Worm (Caenorhabditis elegans): ENCODE results near the gene acl-13.

Gene acl-13

ce11 chrIV:12416629-12417404 lies 6.5 kb downstream of the acl-13 start:
- TF ChIP-seq flt-1 (GFP tag; IDR thresholded peaks at IDR 0.05): peak; percentile 46; the same call in 1 of the 2 replicates
- TF ChIP-seq ama-1 (optimal IDR thresholded peaks at IDR 0.05): no peak
- peak; percentile 58; the same call in 1 of the 2 replicates for TF ChIP-seq pes-1 (GFP tag; IDR thresholded peaks at IDR 0.05)
- TF ChIP-seq tra-4 (tag; optimal IDR thresholded peaks at IDR 0.05): no peak
- no peak for TF ChIP-seq B0310.2 (tag; optimal IDR thresholded peaks at IDR 0.05)
- peak; percentile 31 for TF ChIP-seq hmg-4 (GFP tag; optimal IDR thresholded peaks at IDR 0.05)
- peak; percentile 60; the same call in 1 of the 2 replicates for TF ChIP-seq sea-1 (GFP tag; conservative IDR thresholded peaks at IDR 0.05)
- TF ChIP-seq ets-7 (tag; optimal IDR thresholded peaks at IDR 0.05): no peak
- TF ChIP-seq scrt-1 (GFP tag; IDR thresholded peaks at IDR 0.05): 0 out of 2 replicates have a peak, but pooled peaks have one; percentile 35
- peak; percentile 29 for TF ChIP-seq ceh-36 (tag; optimal IDR thresholded peaks at IDR 0.05)
- TF ChIP-seq tbx-11 (GFP tag; IDR thresholded peaks at IDR 0.05): 0 out of 2 replicates have a peak, but pooled peaks have one; percentile 45
- TF ChIP-seq aly-1 (tag; optimal IDR thresholded peaks at IDR 0.05): no peak
- no peak for TF ChIP-seq hnd-1 (tag; optimal IDR thresholded peaks at IDR 0.05)
- no peak for TF ChIP-seq ceh-13 (GFP tag; optimal IDR thresholded peaks at IDR 0.05)
- TF ChIP-seq tbx-37 (GFP tag; conservative IDR thresholded peaks at IDR 0.05): peak; percentile 57
- TF ChIP-seq hmbx-1 (tag; optimal IDR thresholded peaks at IDR 0.05): no peak
- TF ChIP-seq F13C5.2 (tag; optimal IDR thresholded peaks at IDR 0.05): no peak

ce11 chrIV:12417536-12418195 lies 7.4 kb downstream of the acl-13 start, which contains the start of gene F08G5.3:
F08G5.3 (minus strand) TSS chrIV:12417586.
- TF ChIP-seq tbx-37 (GFP tag; conservative IDR thresholded peaks at IDR 0.05) (0 out of 2 replicates have a peak, but pooled peaks have one; percentile 15), sea-1 (GFP tag; conservative IDR thresholded peaks at IDR 0.05) (0 out of 2 replicates have a peak, but pooled peaks have one; percentile 9), ets-7 (tag; optimal IDR thresholded peaks at IDR 0.05) (no peak), flt-1 (GFP tag; IDR thresholded peaks at IDR 0.05) (peak; percentile 43; the same call in 1 of the 2 replicates), scrt-1 (GFP tag; IDR thresholded peaks at IDR 0.05) (peak; percentile 57; the same call in 1 of the 2 replicates), pes-1 (GFP tag; IDR thresholded peaks at IDR 0.05) (peak; percentile 77), hmg-4 (GFP tag; optimal IDR thresholded peaks at IDR 0.05) (no peak), B0310.2 (tag; optimal IDR thresholded peaks at IDR 0.05) (no peak), ama-1 (optimal IDR thresholded peaks at IDR 0.05) (no peak), hnd-1 (tag; optimal IDR thresholded peaks at IDR 0.05) (no peak), F13C5.2 (tag; optimal IDR thresholded peaks at IDR 0.05) (peak; percentile 0)

- TF ChIP-seq ets-7 (tag; optimal IDR thresholded peaks at IDR 0.05) (no peak), aly-1 (tag; optimal IDR thresholded peaks at IDR 0.05) (no peak), scrt-1 (GFP tag; IDR thresholded peaks at IDR 0.05) (no peak), hnd-1 (tag; optimal IDR thresholded peaks at IDR 0.05) (no peak), tbx-37 (GFP tag; conservative IDR thresholded peaks at IDR 0.05) (no peak), ceh-36 (tag; optimal IDR thresholded peaks at IDR 0.05) (no peak), F13C5.2 (tag; optimal IDR thresholded peaks at IDR 0.05) (no peak), tbx-11 (GFP tag; IDR thresholded peaks at IDR 0.05) (no peak), ama-1 (optimal IDR thresholded peaks at IDR 0.05) (no peak), pes-1 (GFP tag; IDR thresholded peaks at IDR 0.05) (no peak), ceh-13 (GFP tag; optimal IDR thresholded peaks at IDR 0.05) (no peak), tra-4 (tag; optimal IDR thresholded peaks at IDR 0.05) (no peak), hmbx-1 (tag; optimal IDR thresholded peaks at IDR 0.05) (no peak), B0310.2 (tag; optimal IDR thresholded peaks at IDR 0.05) (no peak), hmg-4 (GFP tag; optimal IDR thresholded peaks at IDR 0.05) (no peak), flt-1 (GFP tag; IDR thresholded peaks at IDR 0.05) (no peak), sea-1 (GFP tag; conservative IDR thresholded peaks at IDR 0.05) (no peak)
Observed at ce11 chrIV:12419291-12419690, 9.0 kb downstream of the acl-13 start.

DNA sequence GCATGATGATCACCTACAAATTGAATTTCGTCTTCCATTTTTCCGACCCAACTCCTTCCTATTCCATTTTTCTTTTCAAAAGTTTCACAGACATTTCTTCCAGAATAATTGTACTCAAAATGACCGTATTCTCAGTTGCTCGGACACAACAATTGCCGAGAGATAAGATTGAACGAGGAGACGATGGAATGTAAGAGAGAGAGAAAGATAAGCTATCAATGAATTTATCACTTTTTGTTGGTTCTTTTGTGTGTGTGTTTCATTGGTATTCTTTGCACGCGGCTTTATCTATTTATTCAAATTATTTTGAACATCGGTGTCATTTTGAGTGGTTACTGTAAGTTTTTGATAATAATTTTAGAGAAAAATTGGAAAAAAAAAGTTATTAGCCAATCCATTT lies 10.2 kb downstream of the acl-13 start, which contains the start of gene ugt-65:
ugt-65 (plus strand) TSS at position 229 of the 400 bp plus-strand sequence.
- TF ChIP-seq scrt-1 (GFP tag; IDR thresholded peaks at IDR 0.05): no peak
- no peak for TF ChIP-seq ceh-13 (GFP tag; optimal IDR thresholded peaks at IDR 0.05)
- TF ChIP-seq F13C5.2 (tag; optimal IDR thresholded peaks at IDR 0.05): no peak
- TF ChIP-seq tbx-37 (GFP tag; conservative IDR thresholded peaks at IDR 0.05): no peak
- TF ChIP-seq hmg-4 (GFP tag; optimal IDR thresholded peaks at IDR 0.05): no peak
- TF ChIP-seq B0310.2 (tag; optimal IDR thresholded peaks at IDR 0.05): no peak
- TF ChIP-seq tra-4 (tag; optimal IDR thresholded peaks at IDR 0.05): no peak

DNA sequence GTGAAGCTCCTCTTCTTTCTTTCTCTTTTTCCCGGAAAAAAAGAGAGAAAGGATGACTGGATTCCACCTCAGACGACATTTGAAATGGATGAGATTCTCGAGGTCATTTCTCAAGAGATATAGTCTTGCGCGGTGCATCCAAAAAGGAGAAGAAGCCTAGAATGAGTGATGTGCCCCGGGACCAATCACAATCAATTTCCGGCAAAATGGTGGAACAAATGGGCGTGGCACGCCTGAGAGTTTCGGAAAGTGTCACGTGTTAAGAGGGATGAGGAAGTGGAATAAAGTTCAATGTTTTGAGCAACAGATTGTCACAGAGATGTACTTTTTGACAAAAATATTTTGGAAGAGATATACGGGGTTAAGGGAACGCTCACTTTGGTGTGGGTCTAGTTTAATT lies 15.3 kb downstream of the acl-13 start:
- TF ChIP-seq hnd-1 (tag; optimal IDR thresholded peaks at IDR 0.05) (no peak), ceh-13 (GFP tag; optimal IDR thresholded peaks at IDR 0.05) (no peak), aly-1 (tag; optimal IDR thresholded peaks at IDR 0.05) (no peak), scrt-1 (GFP tag; IDR thresholded peaks at IDR 0.05) (no peak), F13C5.2 (tag; optimal IDR thresholded peaks at IDR 0.05) (no peak), tra-4 (tag; optimal IDR thresholded peaks at IDR 0.05) (no peak), pes-1 (GFP tag; IDR thresholded peaks at IDR 0.05) (no peak), ceh-36 (tag; optimal IDR thresholded peaks at IDR 0.05) (no peak), hmg-4 (GFP tag; optimal IDR thresholded peaks at IDR 0.05) (no peak), tbx-37 (GFP tag; conservative IDR thresholded peaks at IDR 0.05) (no peak), flt-1 (GFP tag; IDR thresholded peaks at IDR 0.05) (no peak), B0310.2 (tag; optimal IDR thresholded peaks at IDR 0.05) (no peak), sea-1 (GFP tag; conservative IDR thresholded peaks at IDR 0.05) (no peak), hmbx-1 (tag; optimal IDR thresholded peaks at IDR 0.05) (no peak), tbx-11 (GFP tag; IDR thresholded peaks at IDR 0.05) (no peak), ets-7 (tag; optimal IDR thresholded peaks at IDR 0.05) (no peak)

ce11 chrIV:12427687-12428284 lies 17.5 kb downstream of the acl-13 start:
- TF ChIP-seq flt-1 (GFP tag; IDR thresholded peaks at IDR 0.05) (no peak), ceh-13 (GFP tag; optimal IDR thresholded peaks at IDR 0.05) (no peak), ama-1 (optimal IDR thresholded peaks at IDR 0.05) (no peak), F13C5.2 (tag; optimal IDR thresholded peaks at IDR 0.05) (no peak), hmbx-1 (tag; optimal IDR thresholded peaks at IDR 0.05) (no peak), tbx-11 (GFP tag; IDR thresholded peaks at IDR 0.05) (no peak), pes-1 (GFP tag; IDR thresholded peaks at IDR 0.05) (no peak), ets-7 (tag; optimal IDR thresholded peaks at IDR 0.05) (no peak), ceh-36 (tag; optimal IDR thresholded peaks at IDR 0.05) (no peak), tra-4 (tag; optimal IDR thresholded peaks at IDR 0.05) (no peak), B0310.2 (tag; optimal IDR thresholded peaks at IDR 0.05) (no peak), hnd-1 (tag; optimal IDR thresholded peaks at IDR 0.05) (no peak), scrt-1 (GFP tag; IDR thresholded peaks at IDR 0.05) (no peak), tbx-37 (GFP tag; conservative IDR thresholded peaks at IDR 0.05) (no peak), aly-1 (tag; optimal IDR thresholded peaks at IDR 0.05) (no peak), sea-1 (GFP tag; conservative IDR thresholded peaks at IDR 0.05) (no peak), hmg-4 (GFP tag; optimal IDR thresholded peaks at IDR 0.05) (no peak)
